Worm (Caenorhabditis elegans): ENCODE data around the gene C07G1.6.
A peak's percentile ranks its signal among the peaks of the same experiment; 100 is the strongest.

C07G1.6 gene

DNA sequence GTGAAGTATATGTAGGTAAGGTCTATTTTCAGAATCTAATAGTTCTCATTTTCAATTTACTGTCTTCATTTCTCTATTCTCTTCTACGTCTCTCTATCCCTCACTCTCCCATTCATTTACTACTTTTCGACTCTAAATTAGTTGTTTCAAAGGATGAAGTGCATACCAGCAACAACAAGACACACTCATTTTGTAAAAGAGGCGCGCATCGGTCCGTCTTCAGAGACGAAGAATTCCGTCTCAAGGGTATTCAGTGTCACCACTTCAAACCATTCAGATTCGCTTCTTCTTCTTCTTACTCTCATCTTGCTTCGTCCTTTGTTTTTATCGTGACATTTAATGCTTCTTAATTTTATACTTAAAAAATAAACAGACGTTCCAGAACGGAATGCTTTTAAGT lies 38.8 kb downstream of the C07G1.6 start:
- TF ChIP-seq nhr-25 (tag; optimal IDR thresholded peaks at IDR 0.05) (peak; percentile 21), fos-1 (tag; optimal IDR thresholded peaks at IDR 0.05) (no peak)

- TF ChIP-seq ceh-28 (tag; optimal IDR thresholded peaks at IDR 0.05) (peak; percentile 62), lsy-12 (tag; optimal IDR thresholded peaks at IDR 0.05) (no peak), nhr-23 (tag; optimal IDR thresholded peaks at IDR 0.05) (peak; percentile 90), skn-1 (tag; optimal IDR thresholded peaks at IDR 0.05) (no peak), nhr-25 (tag; optimal IDR thresholded peaks at IDR 0.05) (peak; percentile 79), daf-12 (tag; optimal IDR thresholded peaks at IDR 0.05) (no peak), unc-39 (tag; optimal IDR thresholded peaks at IDR 0.05) (no peak), pha-4 (tag; optimal IDR thresholded peaks at IDR 0.05) (peak; percentile 89), unc-62 (GFP tag; optimal IDR thresholded peaks at IDR 0.05) (no peak), nhr-11 (tag; optimal IDR thresholded peaks at IDR 0.05) (no peak)
These were observed 39.9 kb downstream of the C07G1.6 start for ce11 chrIV:8170264-8170663.

ce11 chrIV:8169674-8170073 lies 40.5 kb downstream of the C07G1.6 start, which contains the start of gene C07G1.15:
C07G1.15 (plus strand) TSS chrIV:8169974.
- TF ChIP-seq nhr-12 (tag; optimal IDR thresholded peaks at IDR 0.05): no peak
- TF ChIP-seq nhr-43 (tag; optimal IDR thresholded peaks at IDR 0.05; ENCODE audit: poor library complexity, severe bottlenecking): no peak
- no peak for TF ChIP-seq daf-12 (tag; optimal IDR thresholded peaks at IDR 0.05)
- TF ChIP-seq fkh-2 (tag; optimal IDR thresholded peaks at IDR 0.05): no peak
- no peak for TF ChIP-seq nfya-1 (tag; optimal IDR thresholded peaks at IDR 0.05; ENCODE audit: insufficient read depth)
- no peak for TF ChIP-seq mml-1 (tag; optimal IDR thresholded peaks at IDR 0.05)
- TF ChIP-seq elt-1 (tag; optimal IDR thresholded peaks at IDR 0.05): no peak
- no peak for TF ChIP-seq ama-1 (optimal IDR thresholded peaks at IDR 0.05)
- TF ChIP-seq fos-1 (tag; optimal IDR thresholded peaks at IDR 0.05): no peak
- TF ChIP-seq nhr-23 (tag; optimal IDR thresholded peaks at IDR 0.05): no peak
- TF ChIP-seq ceh-16 (tag; optimal IDR thresholded peaks at IDR 0.05): no peak
- TF ChIP-seq pha-4 (tag; optimal IDR thresholded peaks at IDR 0.05): no peak
- no peak for TF ChIP-seq ceh-82 (tag; optimal IDR thresholded peaks at IDR 0.05)
- no peak for TF ChIP-seq unc-39 (tag; optimal IDR thresholded peaks at IDR 0.05)
- TF ChIP-seq hmg-11 (tag; optimal IDR thresholded peaks at IDR 0.05): no peak
- no peak for TF ChIP-seq jun-1 (tag; optimal IDR thresholded peaks at IDR 0.05)
- no peak for TF ChIP-seq mdl-1 (tag; optimal IDR thresholded peaks at IDR 0.05)
- TF ChIP-seq pqm-1 (tag; optimal IDR thresholded peaks at IDR 0.05): no peak

DNA sequence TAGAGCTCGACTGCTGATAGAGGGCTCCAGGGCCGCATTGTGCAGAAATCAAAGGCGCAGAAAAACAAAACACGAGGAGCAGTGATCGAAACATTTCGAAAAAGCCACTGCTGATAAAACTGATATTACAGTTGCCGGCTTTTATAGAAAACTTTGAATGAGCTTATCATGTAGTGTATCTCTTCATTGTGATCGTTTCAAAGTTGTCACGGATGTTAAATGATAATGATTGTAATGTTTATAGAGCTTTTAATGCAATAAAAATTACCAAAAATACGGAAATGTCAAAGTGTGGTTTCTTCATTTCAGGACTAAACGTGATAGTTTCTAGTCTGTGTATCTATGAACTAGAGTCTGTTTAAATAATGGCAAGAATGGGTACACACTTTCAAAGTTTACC lies 41.5 kb downstream of the C07G1.6 start, which contains the start of gene clec-52:
TSS of gene clec-52 (minus strand) at position 101 of the 400 bp plus-strand sequence.
- TF ChIP-seq nhr-77 (tag; optimal IDR thresholded peaks at IDR 0.05) (no peak), elt-2 (tag; optimal IDR thresholded peaks at IDR 0.05) (peak; percentile 23), nhr-76 (tag; optimal IDR thresholded peaks at IDR 0.05) (no peak), mdl-1 (tag; optimal IDR thresholded peaks at IDR 0.05) (no peak), ceh-82 (tag; optimal IDR thresholded peaks at IDR 0.05) (no peak), pha-4 (tag; optimal IDR thresholded peaks at IDR 0.05) (no peak), lin-15B (tag; optimal IDR thresholded peaks at IDR 0.05) (no peak), fos-1 (tag; optimal IDR thresholded peaks at IDR 0.05) (no peak), zag-1 (tag; optimal IDR thresholded peaks at IDR 0.05) (no peak)

- TF ChIP-seq daf-12 (tag; optimal IDR thresholded peaks at IDR 0.05) (no peak), hmg-11 (tag; optimal IDR thresholded peaks at IDR 0.05) (no peak), nhr-23 (tag; optimal IDR thresholded peaks at IDR 0.05) (no peak), ceh-16 (tag; optimal IDR thresholded peaks at IDR 0.05) (no peak), ceh-9 (tag; optimal IDR thresholded peaks at IDR 0.05) (no peak)
These were observed 44.2 kb downstream of the C07G1.6 start, which contains the start of gene B0218.7 for ce11 chrIV:8165950-8166349. B0218.7 (minus strand) TSS chrIV:8166050.

DNA sequence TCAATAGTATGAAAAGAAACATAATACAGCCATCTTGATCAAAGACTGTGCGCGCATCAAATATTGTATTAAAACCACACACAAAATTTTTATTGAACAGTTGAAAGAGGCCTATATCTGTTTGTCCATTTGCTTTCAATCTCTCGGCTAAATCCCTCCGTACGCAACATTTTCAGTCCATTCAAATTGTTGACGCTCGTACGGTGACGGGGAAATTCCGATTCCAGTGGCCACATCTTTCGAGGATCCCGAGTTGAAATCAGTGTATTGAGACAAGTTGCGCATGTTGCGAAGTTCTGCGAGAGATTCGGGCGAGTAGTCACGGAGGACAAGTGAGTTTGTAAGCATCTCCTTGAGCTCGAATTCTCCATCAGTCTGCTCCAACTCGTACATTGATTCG lies 45.7 kb downstream of the C07G1.6 start:
- TF ChIP-seq nfya-1 (tag; optimal IDR thresholded peaks at IDR 0.05; ENCODE audit: insufficient read depth) (no peak), fkh-10 (GFP tag; optimal IDR thresholded peaks at IDR 0.05) (no peak), jun-1 (tag; optimal IDR thresholded peaks at IDR 0.05) (no peak), nhr-67 (tag; optimal IDR thresholded peaks at IDR 0.05) (no peak), eor-1 (tag; optimal IDR thresholded peaks at IDR 0.05) (no peak), nhr-28 (tag; optimal IDR thresholded peaks at IDR 0.05) (no peak), ceh-82 (tag; optimal IDR thresholded peaks at IDR 0.05) (no peak), egl-27 (tag; optimal IDR thresholded peaks at IDR 0.05) (no peak), lin-15B (tag; optimal IDR thresholded peaks at IDR 0.05) (no peak), skn-1 (tag; optimal IDR thresholded peaks at IDR 0.05) (no peak), nhr-11 (tag; optimal IDR thresholded peaks at IDR 0.05) (no peak), fkh-2 (tag; optimal IDR thresholded peaks at IDR 0.05) (no peak), pha-4 (tag; optimal IDR thresholded peaks at IDR 0.05) (no peak)

All from whole organism, L3 larva.